Worm (Caenorhabditis elegans): Measurements from ENCODE around the gene emb-8.

ce11 chrIII:5180588-5180987 is 18.9 kb downstream of the emb-8 start:
- no peak for TF ChIP-seq nhr-11 (tag; optimal IDR thresholded peaks at IDR 0.05)
- no peak for TF ChIP-seq unc-39 (tag; optimal IDR thresholded peaks at IDR 0.05)
- no peak for TF ChIP-seq lin-11 (tag; optimal IDR thresholded peaks at IDR 0.05)
- TF ChIP-seq ztf-1 (GFP tag; conservative IDR thresholded peaks at IDR 0.05) = no peak
- no peak for TF ChIP-seq lin-39 (tag; optimal IDR thresholded peaks at IDR 0.05)
- no peak for TF ChIP-seq mdl-1 (tag; optimal IDR thresholded peaks at IDR 0.05)
- TF ChIP-seq mab-5 (tag; optimal IDR thresholded peaks at IDR 0.05) = no peak
- no peak for TF ChIP-seq Y55F3AM.14 (GFP tag; optimal IDR thresholded peaks at IDR 0.05)
- TF ChIP-seq elt-3 (tag; optimal IDR thresholded peaks at IDR 0.05) = no peak
- no peak for TF ChIP-seq elt-1 (tag; optimal IDR thresholded peaks at IDR 0.05)
- TF ChIP-seq lsy-2 (tag; optimal IDR thresholded peaks at IDR 0.05) = no peak
- TF ChIP-seq unc-55 (GFP tag; optimal IDR thresholded peaks at IDR 0.05) = no peak
- no peak for TF ChIP-seq ztf-11 (tag; optimal IDR thresholded peaks at IDR 0.05)
